Worm (Caenorhabditis elegans) whole organism, L4 larva: ENCODE measurements around the gene nhr-206.

ENCODE experiments used
- R02D3.7 ChIP-seq: fragments of 150-350 bp; sonication (generic microtip); optimal IDR thresholded peaks from 3 replicates; lab custom pipeline; 2014; ENCODE audit warnings: missing biosample characterization, missing genetic modification characterization
- aha-1 ChIP-seq: fragments of 150-350 bp; peaks from one replicate; lab custom pipeline; 2014; ENCODE audit warnings: missing biosample characterization, missing genetic modification characterization
- ceh-20 ChIP-seq: fragments of 200-800 bp; sonication (Bioruptor generic); IDR thresholded peaks from 2 replicates; pipeline ENCODE4 v1.3.6; 2022; ENCODE audit warnings: missing genetic modification reagents, missing genetic modification characterization, missing compliant biosample characterization
- ctbp-1 ChIP-seq: fragments of 200-800 bp; sonication (Bioruptor generic); IDR thresholded peaks from 2 replicates; pipeline ENCODE4 v1.3.6; 2022; ENCODE audit warnings: missing genetic modification reagents, missing genetic modification characterization, missing compliant biosample characterization
- daf-16 ChIP-seq, 3 experiments: sonication (generic microtip); optimal IDR thresholded peaks; 2 replicates each; lab custom pipeline; 2016 to 2017; ENCODE audit warnings: missing genetic modification characterization in 3 of 3, missing genetic modification reagents in 3 of 3, mild to moderate bottlenecking in 2 of 3, missing compliant biosample characterization in 2 of 3, missing biosample characterization in 1 of 3, moderate library complexity in 1 of 3
- dmd-6 ChIP-seq: fragments of 200-800 bp; sonication (Bioruptor generic); IDR thresholded peaks from 2 replicates; pipeline ENCODE4 v1.3.6; 2022; ENCODE audit warnings: missing genetic modification reagents, missing genetic modification characterization, missing compliant biosample characterization
- dmd-9 ChIP-seq: fragments of 200-800 bp; sonication (Bioruptor generic); IDR thresholded peaks from 2 replicates; pipeline ENCODE4 v1.3.6; 2022; ENCODE audit warnings: missing genetic modification reagents, missing genetic modification characterization, missing compliant biosample characterization
- dve-1 ChIP-seq: sonication (generic microtip); optimal IDR thresholded peaks from 2 replicates; lab custom pipeline; 2017; ENCODE audit warnings: antibody characterized with exemption, mild to moderate bottlenecking, missing genetic modification characterization, missing compliant biosample characterization; ENCODE audit not compliant: insufficient read depth
- hif-1 ChIP-seq, 2 experiments: sonication (generic microtip); optimal IDR thresholded peaks; 2 replicates each; lab custom pipeline; 2016 to 2017; ENCODE audit warnings: missing compliant biosample characterization in 2 of 2, missing genetic modification characterization in 2 of 2, missing genetic modification reagents in 2 of 2, missing genotype in 2 of 2, mild to moderate bottlenecking in 1 of 2
- hmg-1.1 ChIP-seq: fragments of 200-800 bp; sonication (Bioruptor generic); IDR thresholded peaks from 2 replicates; pipeline ENCODE4 v1.3.6; 2022; ENCODE audit warnings: missing genetic modification reagents, missing genetic modification characterization, missing compliant biosample characterization
- lim-7 ChIP-seq: fragments of 200-800 bp; sonication (Bioruptor generic); IDR thresholded peaks from 2 replicates; pipeline ENCODE4 v1.3.6; 2022; ENCODE audit warnings: missing genetic modification characterization, missing compliant biosample characterization
- lin-15B ChIP-seq: fragments of 150-350 bp; sonication (generic microtip); optimal IDR thresholded peaks from 3 replicates; lab custom pipeline; 2014; ENCODE audit warnings: missing biosample characterization, missing genetic modification characterization
- lir-3 ChIP-seq: sonication (generic microtip); optimal IDR thresholded peaks from 2 replicates; lab custom pipeline; 2016; ENCODE audit warnings: mild to moderate bottlenecking, missing genetic modification characterization, missing compliant biosample characterization
- lsy-2 ChIP-seq, 2 experiments: fragments of 150-350 bp in 1 of 2; sonication (generic microtip) in 1 of 2; optimal IDR thresholded peaks; 2 replicates each; lab custom pipeline; 2014 to 2017; ENCODE audit warnings: missing biosample characterization in 2 of 2, missing genetic modification characterization in 2 of 2
- madf-9 ChIP-seq: fragments of 200-800 bp; sonication (Bioruptor generic); conservative IDR thresholded peaks from 2 replicates; pipeline ENCODE4 v1.3.6; 2022; ENCODE audit warnings: missing genetic modification reagents, missing genetic modification characterization, missing compliant biosample characterization
- mep-1 ChIP-seq: fragments of 150-350 bp; sonication (generic microtip); optimal IDR thresholded peaks from 3 replicates; lab custom pipeline; 2014; ENCODE audit warnings: missing biosample characterization, missing genetic modification characterization
- mxl-3 ChIP-seq: fragments of 200-800 bp; sonication (Bioruptor generic); optimal IDR thresholded peaks from 2 replicates; lab custom pipeline; 2018; ENCODE audit warnings: mild to moderate bottlenecking, missing genetic modification characterization, missing compliant biosample characterization
- nhr-10 ChIP-seq: fragments of 150-350 bp; optimal IDR thresholded peaks from 2 replicates; lab custom pipeline; 2014; ENCODE audit warnings: missing biosample characterization, missing genetic modification characterization
- nhr-102 ChIP-seq: sonication (generic microtip); optimal IDR thresholded peaks from 2 replicates; lab custom pipeline; 2016; ENCODE audit warnings: mild to moderate bottlenecking, missing genetic modification characterization, moderate library complexity, missing compliant biosample characterization
- nhr-237 ChIP-seq: sonication (generic microtip); optimal IDR thresholded peaks from 2 replicates; lab custom pipeline; 2017; ENCODE audit warnings: missing biosample characterization, missing genetic modification characterization
- nhr-28 ChIP-seq: fragments of 150-350 bp; optimal IDR thresholded peaks from 2 replicates; lab custom pipeline; 2014; ENCODE audit warnings: missing biosample characterization, missing genetic modification characterization
- nhr-6 ChIP-seq: fragments of 150-350 bp; optimal IDR thresholded peaks from 2 replicates; lab custom pipeline; 2014; ENCODE audit warnings: missing biosample characterization, missing genetic modification characterization
- pha-4 ChIP-seq, 2 experiments: fragments of 150-350 bp in 1 of 2; fragments of 200-800 bp in 1 of 2; sonication (Bioruptor generic) in 1 of 2; IDR thresholded peaks in 1 of 2; optimal IDR thresholded peaks in 1 of 2; 2 replicates each; pipeline versions ENCODE4 v1.3.6 to Lab custom; 2014 to 2022; ENCODE audit warnings: missing genetic modification characterization in 2 of 2, missing genetic modification reagents in 2 of 2, missing biosample characterization in 1 of 2, missing compliant biosample characterization in 1 of 2
- pqm-1 ChIP-seq: sonication (generic microtip); optimal IDR thresholded peaks from 2 replicates; lab custom pipeline; 2017; ENCODE audit warnings: missing biosample characterization, missing genetic modification characterization
- sdz-12 ChIP-seq: fragments of 200-800 bp; sonication (Bioruptor generic); optimal IDR thresholded peaks from 2 replicates; lab custom pipeline; 2018; ENCODE audit warnings: mild to moderate bottlenecking, missing genetic modification characterization, missing compliant biosample characterization
- spr-1 ChIP-seq: sonication (generic microtip); optimal IDR thresholded peaks from 2 replicates; lab custom pipeline; 2016; ENCODE audit warnings: mild to moderate bottlenecking, missing genetic modification characterization, missing compliant biosample characterization
- spr-3 ChIP-seq: fragments of 200-800 bp; sonication (Bioruptor generic); optimal IDR thresholded peaks from 2 replicates; lab custom pipeline; 2018; ENCODE audit warnings: mild to moderate bottlenecking, missing genetic modification characterization, missing compliant biosample characterization
- unc-130 ChIP-seq: sonication (generic microtip); optimal IDR thresholded peaks from 2 replicates; lab custom pipeline; 2016; ENCODE audit warnings: missing genetic modification reagents, missing genetic modification characterization, missing compliant biosample characterization
- zip-11 ChIP-seq: fragments of 200-800 bp; sonication (Bioruptor generic); IDR thresholded peaks from 2 replicates; pipeline ENCODE4 v1.3.6; 2022; ENCODE audit warnings: missing genetic modification characterization, missing compliant biosample characterization

nhr-206 gene

ce11 chrV:12095865-12096264 lies 4.1 kb downstream of the nhr-206 start, which contains the start of gene nhr-207 (continued):
- TF ChIP-seq ctbp-1 (GFP tag; lab: Robert Waterston, UW) (no peak), dmd-6 (GFP tag; lab: Robert Waterston, UW) (peak; percentile 85), ceh-20 (GFP tag; lab: Robert Waterston, UW) (no peak), R02D3.7 (tag; lab: Kevin White, UChicago) (no peak), dve-1 (peak; percentile 45), nhr-10 (no peak), spr-3 (GFP tag; lab: Kevin White, UChicago) (no peak), dmd-9 (GFP tag; lab: Robert Waterston, UW) (no peak)

- peak; percentile 82 for TF ChIP-seq nhr-28 (tag; lab: Kevin White, UChicago)
- no peak for TF ChIP-seq hmg-1.1 (GFP tag; lab: Robert Waterston, UW)
- TF ChIP-seq zip-11 (GFP tag; lab: Robert Waterston, UW) = no peak
Measured at ce11 chrV:12098123-12098522, 6.3 kb downstream of the nhr-206 start, which contains the start of gene nhr-209. Gene nhr-209 (plus strand): TSS chrV:12098149.

- no peak for TF ChIP-seq pha-4 (GFP tag; IDR thresholded peaks at IDR 0.05; lab: Robert Waterston, UW)
- TF ChIP-seq pha-4 (tag; optimal IDR thresholded peaks at IDR 0.05; lab: Kevin White, UChicago) = no peak
- no peak for TF ChIP-seq nhr-102 (tag; lab: Kevin White, UChicago)
- TF ChIP-seq aha-1 = peak; percentile 52
- TF ChIP-seq hif-1 (tag; optimal IDR thresholded peaks at IDR 0.05; lab: Kevin White, UChicago) = peak in 1 of 2 experiments; percentile 62
- TF ChIP-seq daf-16 (GFP tag; optimal IDR thresholded peaks at IDR 0.05; lab: Kevin White, UChicago) = no peak
- peak; percentile 33 for TF ChIP-seq daf-16 (tag; optimal IDR thresholded peaks at IDR 0.05; lab: Kevin White, UChicago)
- TF ChIP-seq sdz-12 (GFP tag; lab: Kevin White, UChicago) = no peak
- peak; percentile 4 for TF ChIP-seq pqm-1 (tag; lab: Kevin White, UChicago)
- TF ChIP-seq nhr-6 (tag; lab: Kevin White, UChicago) = peak; percentile 81
- no peak for TF ChIP-seq lim-7 (GFP tag; lab: Robert Waterston, UW)
- peak; percentile 6; the same call in 1 of the 2 replicates for TF ChIP-seq dmd-6 (GFP tag; lab: Robert Waterston, UW)
- TF ChIP-seq dve-1 = peak; percentile 48
- peak; percentile 20 for TF ChIP-seq mep-1 (tag; lab: Kevin White, UChicago)
- TF ChIP-seq madf-9 (GFP tag; lab: Robert Waterston, UW) = no peak
- no peak for TF ChIP-seq lin-15B (tag; lab: Kevin White, UChicago)
- TF ChIP-seq lir-3 (tag; lab: Kevin White, UChicago) = no peak
- peak in 1 of 2 experiments; percentile 49 for TF ChIP-seq lsy-2 (tag; optimal IDR thresholded peaks at IDR 0.05; lab: Kevin White, UChicago)
- no peak for TF ChIP-seq unc-130 (GFP tag; lab: Kevin White, UChicago)
- peak; percentile 39 for TF ChIP-seq nhr-28 (tag; lab: Kevin White, UChicago)
- peak; percentile 52; the same call in 1 of the 2 replicates for TF ChIP-seq hmg-1.1 (GFP tag; lab: Robert Waterston, UW)
Measured at ce11 chrV:12100794-12101343, 9.1 kb downstream of the nhr-206 start, which contains the start of gene nhr-154. Gene nhr-154 (plus strand): TSS chrV:12101293.

- TF ChIP-seq hif-1 (tag; optimal IDR thresholded peaks at IDR 0.05; lab: Kevin White, UChicago) (no peak), nhr-237 (tag; lab: Kevin White, UChicago) (no peak), aha-1 (peak; percentile 67), nhr-28 (tag; lab: Kevin White, UChicago) (peak; percentile 19), dve-1 (no peak)
Measured at ce11 chrV:12103920-12104319, 12.1 kb downstream of the nhr-206 start, which contains the start of gene nhr-153. Gene nhr-153 (plus strand): TSS chrV:12104220.

DNA sequence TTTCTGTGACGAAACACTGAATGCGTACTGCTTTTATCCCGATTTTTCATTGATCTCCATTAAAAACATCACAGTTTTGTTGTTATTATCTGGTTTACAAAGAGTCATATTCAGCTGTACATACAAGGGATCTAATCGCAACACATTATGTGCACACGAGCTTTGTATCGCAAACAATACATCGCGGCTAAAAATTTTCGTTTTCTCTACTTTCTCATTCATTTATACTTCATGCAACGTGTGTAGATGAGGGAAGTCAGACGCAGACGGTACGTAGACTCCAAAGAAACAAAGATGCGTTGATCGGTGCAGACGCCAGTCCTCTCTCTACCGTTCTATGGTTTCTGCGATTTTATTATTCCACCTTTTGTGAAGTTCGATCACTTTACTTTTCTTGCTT lies 15.0 kb downstream of the nhr-206 start, which contains the start of gene nhr-136:
nhr-136 (plus strand) TSS at position 301 of the 400 bp plus-strand sequence.
- TF ChIP-seq daf-16 (GFP tag; optimal IDR thresholded peaks at IDR 0.05; lab: Kevin White, UChicago) (no peak), daf-16 (tag; optimal IDR thresholded peaks at IDR 0.05; lab: Kevin White, UChicago) (peak; percentile 5), spr-1 (tag; lab: Kevin White, UChicago) (no peak), nhr-28 (tag; lab: Kevin White, UChicago) (peak; percentile 42), unc-130 (GFP tag; lab: Kevin White, UChicago) (no peak), dve-1 (peak; percentile 26), mxl-3 (GFP tag; lab: Kevin White, UChicago) (peak; percentile 39)
